Fruit fly (Drosophila melanogaster) Kc167 (cell line): ENCODE data around the gene ec.

Source experiments
- Myc ChIP-seq: fragments of >200 bp; optimal IDR thresholded peaks from 2 replicates; lab custom pipeline; 2017; ENCODE audit warnings: missing external identifiers
- Sin3A ChIP-seq: fragments of >200 bp; optimal IDR thresholded peaks from 2 replicates; lab custom pipeline; 2018; ENCODE audit warnings: missing external identifiers
- h ChIP-seq: fragments of >200 bp; optimal IDR thresholded peaks from 3 replicates; lab custom pipeline; 2018; ENCODE audit warnings: missing external identifiers
- insv ChIP-seq: fragments of >200 bp; optimal IDR thresholded peaks from 3 replicates; lab custom pipeline; 2018; ENCODE audit warnings: missing external identifiers
- psq ChIP-seq: fragments of >200 bp; optimal IDR thresholded peaks from 2 replicates; lab custom pipeline; 2017; ENCODE audit warnings: missing external identifiers
- ttk ChIP-seq: sonication (Bioruptor generic); optimal IDR thresholded peaks from 2 replicates; lab custom pipeline; 2017; ENCODE audit warnings: missing external identifiers

ec gene

dm6 chrX:3871889-3872409, 60.5 kb downstream of the ec start, which contains the start of gene yin:
Gene yin, minus strand, starts transcription at chrX:3871939.
- TF ChIP-seq insv (lab: Kevin White, UChicago), result no peak
- TF ChIP-seq Sin3A (lab: Kevin White, UChicago), result no peak
- TF ChIP-seq psq (lab: Kevin White, UChicago), result no peak
- TF ChIP-seq ttk (lab: Kevin White, UChicago), result no peak

dm6 chrX:3874452-3874851, 63.0 kb downstream of the ec start:
- TF ChIP-seq psq (lab: Kevin White, UChicago) (no peak), Myc (no peak), h (lab: Kevin White, UChicago) (no peak), Sin3A (lab: Kevin White, UChicago) (no peak), ttk (lab: Kevin White, UChicago) (no peak), insv (lab: Kevin White, UChicago) (no peak)

dm6 chrX:3874949-3875348, 63.5 kb downstream of the ec start:
- no peak for TF ChIP-seq Sin3A (lab: Kevin White, UChicago)
- no peak for TF ChIP-seq psq (lab: Kevin White, UChicago)
- TF ChIP-seq h (lab: Kevin White, UChicago), result no peak
- no peak for TF ChIP-seq Myc

DNA sequence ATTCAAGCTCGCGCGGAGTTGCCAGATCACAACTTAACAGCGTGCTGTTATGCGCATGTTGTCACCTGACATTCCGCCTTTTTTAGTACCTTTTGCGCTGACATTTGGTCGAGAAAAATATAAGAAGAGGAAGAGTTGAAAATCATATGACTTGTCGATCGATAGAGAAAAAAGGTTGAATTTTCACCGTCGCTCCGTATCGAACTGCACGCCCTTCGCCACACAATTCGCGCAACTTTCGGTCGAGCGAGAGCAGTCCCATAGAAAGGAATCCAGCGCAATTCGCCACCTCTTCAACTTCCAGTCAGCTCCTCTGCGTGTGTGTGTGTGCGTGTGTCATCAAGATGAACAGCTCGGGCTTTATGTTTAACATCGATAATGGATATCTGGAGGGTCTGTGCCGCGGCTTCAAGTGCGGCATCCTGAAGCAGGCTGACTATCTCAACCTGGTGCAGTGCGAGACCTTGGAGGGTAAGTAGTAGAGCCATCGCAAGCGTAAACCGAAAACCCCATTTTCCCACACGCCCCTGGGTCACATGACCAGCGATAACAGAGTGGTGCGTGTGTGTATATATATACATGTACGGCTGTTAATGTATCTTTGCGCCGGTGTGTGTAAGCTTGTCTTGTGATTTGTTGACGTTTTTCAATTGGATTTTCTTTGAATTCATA, 69.3 kb downstream of the ec start, which contains the start of gene VhaAC39-1:
Gene VhaAC39-1, plus strand, starts transcription at position 104 of the 672 bp plus-strand sequence.
- no peak for TF ChIP-seq Sin3A (lab: Kevin White, UChicago)
- no peak for TF ChIP-seq insv (lab: Kevin White, UChicago)
- no peak for TF ChIP-seq ttk (lab: Kevin White, UChicago)
- TF ChIP-seq psq (lab: Kevin White, UChicago), result no peak
- TF ChIP-seq Myc, result no peak
- no peak for TF ChIP-seq h (lab: Kevin White, UChicago)

- TF ChIP-seq Sin3A (lab: Kevin White, UChicago), result no peak
- TF ChIP-seq h (lab: Kevin White, UChicago), result no peak
- TF ChIP-seq Myc, result no peak
- no peak for TF ChIP-seq ttk (lab: Kevin White, UChicago)
- no peak for TF ChIP-seq insv (lab: Kevin White, UChicago)
- no peak for TF ChIP-seq psq (lab: Kevin White, UChicago)
Observed at dm6 chrX:3883904-3884303, 72.4 kb downstream of the ec start, which contains the start of gene CG15239. Gene CG15239, plus strand, starts transcription at chrX:3884168.

dm6 chrX:3886751-3887150, 75.3 kb downstream of the ec start:
- TF ChIP-seq Sin3A (lab: Kevin White, UChicago) (no peak), Myc (no peak), ttk (lab: Kevin White, UChicago) (no peak), psq (lab: Kevin White, UChicago) (no peak), insv (lab: Kevin White, UChicago) (no peak), h (lab: Kevin White, UChicago) (no peak)

- TF ChIP-seq psq (lab: Kevin White, UChicago) (no peak), Myc (no peak)
Observed at dm6 chrX:3887606-3888216, 76.2 kb downstream of the ec start.

DNA sequence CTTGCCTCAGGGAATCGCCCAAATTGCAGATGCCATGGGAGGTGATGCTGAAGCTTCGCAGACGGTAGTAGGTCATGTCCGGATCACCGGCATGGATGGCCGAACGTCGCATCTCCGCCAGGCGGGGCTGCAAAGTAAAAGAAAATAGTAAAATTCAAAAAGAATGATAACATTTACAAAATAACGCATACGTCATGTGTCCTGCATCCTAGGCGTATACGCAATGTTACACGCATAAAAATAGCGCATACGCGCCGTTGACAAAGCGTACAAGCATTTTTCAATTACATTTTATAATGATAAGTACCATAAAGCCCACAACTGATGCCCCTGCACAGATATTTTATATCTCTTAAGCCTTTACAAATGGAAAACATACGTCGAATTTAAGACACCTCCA, 90.4 kb downstream of the ec start:
- TF ChIP-seq psq (lab: Kevin White, UChicago), result no peak
- TF ChIP-seq insv (lab: Kevin White, UChicago), result no peak
- no peak for TF ChIP-seq ttk (lab: Kevin White, UChicago)
- no peak for TF ChIP-seq Myc
- TF ChIP-seq h (lab: Kevin White, UChicago), result no peak
- TF ChIP-seq Sin3A (lab: Kevin White, UChicago), result no peak
